Worm (Caenorhabditis elegans): Measurements from ENCODE around the gene ets-4.

Gene ets-4

DNA sequence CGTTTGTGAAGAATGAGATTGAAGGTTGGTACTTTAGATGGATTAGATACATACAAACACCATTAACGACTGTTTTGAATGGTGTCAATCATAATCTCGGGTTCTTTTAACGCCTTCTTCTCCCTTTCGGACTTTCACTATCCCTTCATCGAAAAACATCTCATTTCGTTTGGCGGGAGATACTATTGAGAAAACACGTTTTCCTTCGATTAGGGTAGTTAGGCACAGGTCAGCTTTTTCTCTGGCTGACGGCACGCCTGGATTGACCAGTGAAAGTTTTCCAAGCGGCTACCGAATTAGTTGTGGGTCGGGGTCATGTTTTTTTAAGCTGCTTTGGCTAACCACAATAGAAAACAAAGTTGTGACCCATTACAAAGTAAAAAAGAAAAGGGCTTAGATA is 1.3 kb downstream of the ets-4 start:
- TF ChIP-seq K12H6.12 (tag; optimal IDR thresholded peaks at IDR 0.05) (no peak), madf-3 (GFP tag; IDR thresholded peaks at IDR 0.05) (0 out of 2 replicates have a peak, but pooled peaks have one; percentile 70)

DNA sequence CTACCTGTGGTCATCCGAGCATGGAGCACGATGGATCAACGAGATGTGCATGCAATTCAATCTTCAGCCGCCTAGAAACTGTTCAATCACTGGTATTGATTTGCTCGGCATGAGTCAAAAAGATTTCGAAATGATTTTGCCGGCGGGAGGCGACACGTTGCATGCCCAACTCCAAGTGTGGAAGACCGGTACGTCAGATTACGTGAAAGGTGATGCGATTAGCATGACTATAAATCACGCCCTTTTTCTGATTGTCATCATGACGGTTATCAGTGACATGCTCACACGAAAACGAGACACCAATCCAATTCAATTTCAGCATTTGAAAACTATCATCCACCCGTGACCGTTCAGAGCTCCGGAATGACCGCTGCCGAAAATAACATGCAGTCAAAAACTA is 2.0 kb downstream of the ets-4 start:
- TF ChIP-seq nhr-90 (tag; optimal IDR thresholded peaks at IDR 0.05) (peak; percentile 6), B0336.3 (GFP tag; IDR thresholded peaks at IDR 0.05) (no peak), let-607 (tag; optimal IDR thresholded peaks at IDR 0.05) (peak in 1 of 2 experiments; percentile 47), akir-1 (GFP tag; optimal IDR thresholded peaks at IDR 0.05) (no peak), Y53F4B.3 (GFP tag; IDR thresholded peaks at IDR 0.05) (no peak), somi-1 (GFP tag; optimal IDR thresholded peaks at IDR 0.05) (no peak), ets-4 (GFP tag; optimal IDR thresholded peaks at IDR 0.05) (peak; percentile 72), hmg-1.2 (GFP tag; IDR thresholded peaks at IDR 0.05) (no peak), egl-18 (GFP tag; IDR thresholded peaks at IDR 0.05) (no peak), dox-1 (GFP tag; IDR thresholded peaks at IDR 0.05) (no peak), snpc-1.3 (tag; optimal IDR thresholded peaks at IDR 0.05; ENCODE audit: insufficient read depth) (no peak), fkh-3 (tag; optimal IDR thresholded peaks at IDR 0.05) (no peak), nhr-120 (GFP tag; IDR thresholded peaks at IDR 0.05) (no peak), ama-1 (optimal IDR thresholded peaks at IDR 0.05) (no peak), ama-1 (GFP tag; optimal IDR thresholded peaks at IDR 0.05) (no peak), tlf-1 (GFP tag; optimal IDR thresholded peaks at IDR 0.05) (no peak), lsl-1 (GFP tag; optimal IDR thresholded peaks at IDR 0.05) (no peak), rpc-1 (optimal IDR thresholded peaks at IDR 0.05) (no peak), rpc-1 (tag; optimal IDR thresholded peaks at IDR 0.05) (no peak), F23B12.7 (tag; optimal IDR thresholded peaks at IDR 0.05; ENCODE audit: insufficient read depth) (no peak), F52B5.7 (tag; optimal IDR thresholded peaks at IDR 0.05) (no peak), cebp-2 (GFP tag; IDR thresholded peaks at IDR 0.05) (no peak), let-526 (GFP tag; IDR thresholded peaks at IDR 0.05) (no peak), egl-44 (GFP tag; IDR thresholded peaks at IDR 0.05) (no peak), Y53G8AR.9 (GFP tag; conservative IDR thresholded peaks at IDR 0.05) (no peak), lin-54 (GFP tag; optimal IDR thresholded peaks at IDR 0.05) (peak; percentile 16), ztf-25 (GFP tag; IDR thresholded peaks at IDR 0.05) (no peak), hsf-1 (GFP tag; IDR thresholded peaks at IDR 0.05) (peak; percentile 11; the same call in 1 of the 2 replicates), unc-130 (GFP tag; optimal IDR thresholded peaks at IDR 0.05) (no peak), B0035.1 (tag; optimal IDR thresholded peaks at IDR 0.05) (no peak), ztf-26 (tag; optimal IDR thresholded peaks at IDR 0.05) (no peak), Y95B8A.8 (GFP tag; IDR thresholded peaks at IDR 0.05) (no peak), lin-40 (tag; optimal IDR thresholded peaks at IDR 0.05) (no peak), ztf-6 (GFP tag; IDR thresholded peaks at IDR 0.05) (no peak), nhr-80 (tag; optimal IDR thresholded peaks at IDR 0.05) (peak; percentile 52), efl-1 (GFP tag; optimal IDR thresholded peaks at IDR 0.05) (no peak), hmg-20 (GFP tag; IDR thresholded peaks at IDR 0.05) (no peak), cebp-1 (GFP tag; IDR thresholded peaks at IDR 0.05) (peak; percentile 11; the same call in 1 of the 2 replicates), cebp-1 (tag; optimal IDR thresholded peaks at IDR 0.05) (peak; percentile 54), attf-5 (GFP tag; optimal IDR thresholded peaks at IDR 0.05) (no peak), lsy-27 (tag; optimal IDR thresholded peaks at IDR 0.05; ENCODE audit: borderline replicate concordance, insufficient read depth) (no peak), mcd-1 (GFP tag; IDR thresholded peaks at IDR 0.05) (no peak), lin-26 (GFP tag; IDR thresholded peaks at IDR 0.05) (no peak), ceh-27 (GFP tag; optimal IDR thresholded peaks at IDR 0.05) (no peak), unc-62 (GFP tag; optimal IDR thresholded peaks at IDR 0.05) (peak; percentile 60), sea-2 (GFP tag; IDR thresholded peaks at IDR 0.05) (no peak), Y56A3A.18 (GFP tag; IDR thresholded peaks at IDR 0.05) (no peak)
